Fruit fly (Drosophila melanogaster) whole organism, prepupa: ENCODE data around the gene CG8927.

Experiments used
- CG11762 ChIP-seq: fragments of 200-800 bp; sonication (Bioruptor generic); optimal IDR thresholded peaks from 3 replicates; lab custom pipeline; 2016; ENCODE audit warnings: missing biosample characterization, missing genetic modification characterization; ENCODE audit not compliant: insufficient read depth
- CG3032 ChIP-seq: fragments of 200-800 bp; optimal IDR thresholded peaks from 2 replicates; lab custom pipeline; 2019; ENCODE audit warnings: missing biosample characterization, mild to moderate bottlenecking, missing genetic modification characterization, moderate library complexity
- CG6854 ChIP-seq: fragments of 200-800 bp; sonication (Bioruptor generic); optimal IDR thresholded peaks from 2 replicates; lab custom pipeline; 2017; ENCODE audit warnings: missing biosample characterization, mild to moderate bottlenecking, missing genetic modification characterization
- Ets96B ChIP-seq: fragments of 200-800 bp; optimal IDR thresholded peaks from 2 replicates; lab custom pipeline; 2019; ENCODE audit warnings: missing biosample characterization, mild to moderate bottlenecking, missing genetic modification characterization, moderate library complexity
- Sox102F ChIP-seq: fragments of 200-800 bp; sonication (Bioruptor generic); optimal IDR thresholded peaks from 2 replicates; lab custom pipeline; 2016; ENCODE audit warnings: missing biosample characterization, mild to moderate bottlenecking, missing genetic modification characterization
- cyc ChIP-seq: fragments of 200-800 bp; sonication (Bioruptor generic); optimal IDR thresholded peaks from 3 replicates; lab custom pipeline; 2016; ENCODE audit warnings: missing biosample characterization, missing genetic modification characterization
- svp ChIP-seq: fragments of 200-800 bp; sonication (Bioruptor generic); peaks from one replicate; lab custom pipeline; 2016; ENCODE audit warnings: missing biosample characterization, missing genetic modification characterization

- no peak for TF ChIP-seq svp
- no peak for TF ChIP-seq CG11762 (GFP tag; lab: Kevin White, UChicago)
- no peak for TF ChIP-seq Ets96B (tag; lab: Kevin White, UChicago)
- no peak for TF ChIP-seq cyc (GFP tag; lab: Kevin White, UChicago)
- TF ChIP-seq Sox102F, result no peak
- no peak for TF ChIP-seq CG3032 (tag; lab: Kevin White, UChicago)
- no peak for TF ChIP-seq CG6854 (GFP tag; lab: Kevin White, UChicago)
Measured at dm6 chr3R:16218251-16219030, 37.6 kb downstream of the CG8927 start.
